Worm (Caenorhabditis elegans): ENCODE results near the gene sto-5.

DNA sequence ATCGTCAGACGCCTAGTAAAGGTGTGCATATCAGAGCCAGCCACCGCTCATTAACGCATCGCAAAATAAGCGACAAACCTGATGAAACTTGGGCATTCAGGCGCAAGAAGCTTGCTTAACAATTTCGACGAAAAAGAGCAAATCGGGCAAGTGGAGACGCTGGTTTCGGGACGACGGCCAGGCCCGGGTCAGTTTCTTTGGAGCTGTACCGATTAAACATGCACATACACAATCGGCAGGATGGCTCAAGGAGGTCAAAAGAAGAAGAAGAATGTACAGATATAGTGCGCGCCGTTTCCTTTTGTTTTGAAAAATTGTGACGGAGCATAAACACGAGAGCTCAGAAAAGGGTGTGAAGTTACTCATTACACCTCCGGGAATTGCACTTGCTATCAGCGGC is 1.2 kb upstream of the sto-5 start:
- TF ChIP-seq repo-1 (tag; optimal IDR thresholded peaks at IDR 0.05) (no peak), dox-1 (GFP tag; IDR thresholded peaks at IDR 0.05) (no peak)
